Worm (Caenorhabditis elegans) whole organism, L4 larva: Measurements from ENCODE around the gene K06H7.2.

Source experiments
- D1046.2 ChIP-seq: fragments of 200-800 bp; sonication (Bioruptor generic); IDR thresholded peaks from 2 replicates; pipeline ENCODE4 v1.3.6; 2022; ENCODE audit warnings: missing genetic modification characterization, missing compliant biosample characterization
- F44E2.7 ChIP-seq: fragments of 200-800 bp; sonication (Bioruptor generic); IDR thresholded peaks from 2 replicates; pipeline ENCODE4 v2.1.2; 2022; ENCODE audit warnings: missing genetic modification characterization, missing compliant biosample characterization
- F49E8.2 ChIP-seq: sonication (generic microtip); optimal IDR thresholded peaks from 2 replicates; lab custom pipeline; 2016; ENCODE audit warnings: missing compliant biosample characterization, mild to moderate bottlenecking, missing genetic modification characterization, borderline replicate concordance
- R02D3.7 ChIP-seq: fragments of 150-350 bp; sonication (generic microtip); optimal IDR thresholded peaks from 3 replicates; lab custom pipeline; 2014; ENCODE audit warnings: missing biosample characterization, missing genetic modification characterization
- T20F7.1 ChIP-seq: fragments of 200-800 bp; sonication (Bioruptor generic); optimal IDR thresholded peaks from 2 replicates; lab custom pipeline; 2018; ENCODE audit warnings: mild to moderate bottlenecking, missing genetic modification characterization, missing compliant biosample characterization
- T26A8.4 ChIP-seq: fragments of 200-800 bp; sonication (Bioruptor generic); IDR thresholded peaks from 2 replicates; pipeline ENCODE4 v1.3.6; 2022; ENCODE audit warnings: missing genetic modification characterization, missing compliant biosample characterization
- Y48G9A.11 ChIP-seq: fragments of 200-800 bp; sonication (Bioruptor generic); IDR thresholded peaks from 2 replicates; pipeline ENCODE4 v1.3.6; 2022; ENCODE audit warnings: missing genetic modification reagents, missing genetic modification characterization, missing compliant biosample characterization
- Y5F2A.4 ChIP-seq: fragments of 200-800 bp; sonication (Bioruptor generic); optimal IDR thresholded peaks from 2 replicates; lab custom pipeline; 2018; ENCODE audit warnings: mild to moderate bottlenecking, missing genetic modification characterization, missing compliant biosample characterization
- Y75B8A.6 ChIP-seq: fragments of 200-800 bp; sonication (Bioruptor generic); IDR thresholded peaks from 2 replicates; pipeline ENCODE4 v1.3.6; 2022; ENCODE audit warnings: missing genetic modification reagents, missing genetic modification characterization, missing compliant biosample characterization
- aha-1 ChIP-seq: fragments of 150-350 bp; peaks from one replicate; lab custom pipeline; 2014; ENCODE audit warnings: missing biosample characterization, missing genetic modification characterization
- arid-1 ChIP-seq: fragments of 200-800 bp; sonication (Bioruptor generic); conservative IDR thresholded peaks from 2 replicates; pipeline ENCODE4 v1.3.6; 2022; ENCODE audit warnings: missing genetic modification reagents, missing genetic modification characterization, missing compliant biosample characterization
- ceh-20 ChIP-seq: fragments of 200-800 bp; sonication (Bioruptor generic); IDR thresholded peaks from 2 replicates; pipeline ENCODE4 v1.3.6; 2022; ENCODE audit warnings: missing genetic modification reagents, missing genetic modification characterization, missing compliant biosample characterization
- ceh-28 ChIP-seq: fragments of 150-350 bp; optimal IDR thresholded peaks from 2 replicates; lab custom pipeline; 2014; ENCODE audit warnings: missing biosample characterization, missing genetic modification reagents, missing genetic modification characterization
- ces-1 ChIP-seq: fragments of 150-350 bp; sonication (generic microtip); optimal IDR thresholded peaks from 4 replicates; lab custom pipeline; 2014; ENCODE audit warnings: missing biosample characterization, missing genetic modification reagents, missing genetic modification characterization
- dmd-6 ChIP-seq: fragments of 200-800 bp; sonication (Bioruptor generic); IDR thresholded peaks from 2 replicates; pipeline ENCODE4 v1.3.6; 2022; ENCODE audit warnings: missing genetic modification reagents, missing genetic modification characterization, missing compliant biosample characterization
- dmd-8 ChIP-seq: fragments of 200-800 bp; sonication (Bioruptor generic); IDR thresholded peaks from 2 replicates; pipeline ENCODE4 v1.3.6; 2022; ENCODE audit warnings: missing genetic modification characterization, missing compliant biosample characterization
- dve-1 ChIP-seq: sonication (generic microtip); optimal IDR thresholded peaks from 2 replicates; lab custom pipeline; 2017; ENCODE audit warnings: antibody characterized with exemption, mild to moderate bottlenecking, missing genetic modification characterization, missing compliant biosample characterization; ENCODE audit not compliant: insufficient read depth
- egl-27 ChIP-seq: sonication (generic microtip); optimal IDR thresholded peaks from 3 replicates; lab custom pipeline; 2017; ENCODE audit warnings: missing biosample characterization, missing genetic modification reagents, missing genetic modification characterization
- fos-1 ChIP-seq: fragments of 150-350 bp; optimal IDR thresholded peaks from 2 replicates; lab custom pipeline; 2014; ENCODE audit warnings: missing biosample characterization, missing genetic modification characterization
- hif-1 ChIP-seq, 2 experiments: sonication (generic microtip); optimal IDR thresholded peaks; 2 replicates each; lab custom pipeline; 2016 to 2017; ENCODE audit warnings: missing compliant biosample characterization in 2 of 2, missing genetic modification characterization in 2 of 2, missing genetic modification reagents in 2 of 2, missing genotype in 2 of 2, mild to moderate bottlenecking in 1 of 2
- hlh-11 ChIP-seq: fragments of 200-800 bp; sonication (Bioruptor generic); optimal IDR thresholded peaks from 2 replicates; lab custom pipeline; 2018; ENCODE audit warnings: mild to moderate bottlenecking, missing genetic modification characterization, missing compliant biosample characterization
- hlh-30 ChIP-seq: sonication (generic microtip); optimal IDR thresholded peaks from 2 replicates; lab custom pipeline; 2017; ENCODE audit warnings: antibody characterized with exemption, mild to moderate bottlenecking, missing genetic modification characterization, missing compliant biosample characterization; ENCODE audit not compliant: insufficient read depth
- lim-7 ChIP-seq: fragments of 200-800 bp; sonication (Bioruptor generic); IDR thresholded peaks from 2 replicates; pipeline ENCODE4 v1.3.6; 2022; ENCODE audit warnings: missing genetic modification characterization, missing compliant biosample characterization
- lin-13 ChIP-seq: fragments of 150-350 bp; optimal IDR thresholded peaks from 2 replicates; lab custom pipeline; 2014; ENCODE audit warnings: missing biosample characterization, missing genetic modification reagents, missing genetic modification characterization
- lin-15B ChIP-seq: fragments of 150-350 bp; sonication (generic microtip); optimal IDR thresholded peaks from 3 replicates; lab custom pipeline; 2014; ENCODE audit warnings: missing biosample characterization, missing genetic modification characterization
- lin-38 ChIP-seq: fragments of 200-800 bp; sonication (Bioruptor generic); IDR thresholded peaks from 2 replicates; pipeline ENCODE4 v1.3.6; 2022; ENCODE audit warnings: missing genetic modification reagents, missing genetic modification characterization, missing compliant biosample characterization
- lir-3 ChIP-seq: sonication (generic microtip); optimal IDR thresholded peaks from 2 replicates; lab custom pipeline; 2016; ENCODE audit warnings: mild to moderate bottlenecking, missing genetic modification characterization, missing compliant biosample characterization
- lsy-2 ChIP-seq, 2 experiments: fragments of 150-350 bp in 1 of 2; sonication (generic microtip) in 1 of 2; optimal IDR thresholded peaks; 2 replicates each; lab custom pipeline; 2014 to 2017; ENCODE audit warnings: missing biosample characterization in 2 of 2, missing genetic modification characterization in 2 of 2
- madf-5 ChIP-seq, 2 experiments: fragments of 200-800 bp; sonication (Bioruptor generic); IDR thresholded peaks; 2 replicates each; pipeline ENCODE4 v1.3.6; 2022; ENCODE audit warnings: missing compliant biosample characterization in 2 of 2, missing genetic modification characterization in 2 of 2
- madf-9 ChIP-seq: fragments of 200-800 bp; sonication (Bioruptor generic); conservative IDR thresholded peaks from 2 replicates; pipeline ENCODE4 v1.3.6; 2022; ENCODE audit warnings: missing genetic modification reagents, missing genetic modification characterization, missing compliant biosample characterization
- mdl-1 ChIP-seq, 2 experiments: fragments of 150-350 bp in 1 of 2; sonication (generic microtip) in 1 of 2; optimal IDR thresholded peaks; 2 replicates each; lab custom pipeline; 2014 to 2017; ENCODE audit warnings: missing biosample characterization in 2 of 2, missing genetic modification characterization in 2 of 2
- mxl-2 ChIP-seq: fragments of 200-800 bp; sonication (Bioruptor generic); conservative IDR thresholded peaks from 2 replicates; pipeline ENCODE4 v1.3.6; 2022; ENCODE audit warnings: missing genetic modification reagents, missing genetic modification characterization, missing compliant biosample characterization
- nhr-237 ChIP-seq: sonication (generic microtip); optimal IDR thresholded peaks from 2 replicates; lab custom pipeline; 2017; ENCODE audit warnings: missing biosample characterization, missing genetic modification characterization
- nhr-25 ChIP-seq: sonication (generic microtip); optimal IDR thresholded peaks from 2 replicates; lab custom pipeline; 2017; ENCODE audit warnings: missing genetic modification characterization, mild to moderate bottlenecking, missing compliant biosample characterization, antibody characterized with exemption, moderate library complexity, borderline replicate concordance; ENCODE audit not compliant: insufficient read depth
- nhr-42 ChIP-seq: fragments of 200-800 bp; sonication (Bioruptor generic); IDR thresholded peaks from 2 replicates; pipeline ENCODE4 v1.3.6; 2022; ENCODE audit warnings: missing genetic modification characterization, missing compliant biosample characterization
- nhr-48 ChIP-seq: sonication (generic microtip); optimal IDR thresholded peaks from 2 replicates; lab custom pipeline; 2016; ENCODE audit warnings: mild to moderate bottlenecking, missing genetic modification characterization, missing compliant biosample characterization
- pha-4 ChIP-seq, 2 experiments: fragments of 150-350 bp in 1 of 2; fragments of 200-800 bp in 1 of 2; sonication (Bioruptor generic) in 1 of 2; IDR thresholded peaks in 1 of 2; optimal IDR thresholded peaks in 1 of 2; 2 replicates each; pipeline versions ENCODE4 v1.3.6 to Lab custom; 2014 to 2022; ENCODE audit warnings: missing genetic modification characterization in 2 of 2, missing genetic modification reagents in 2 of 2, missing biosample characterization in 1 of 2, missing compliant biosample characterization in 1 of 2
- pqm-1 ChIP-seq: sonication (generic microtip); optimal IDR thresholded peaks from 2 replicates; lab custom pipeline; 2017; ENCODE audit warnings: missing biosample characterization, missing genetic modification characterization
- rbr-2 ChIP-seq: sonication (generic microtip); optimal IDR thresholded peaks from 2 replicates; lab custom pipeline; 2016; ENCODE audit warnings: missing genotype, missing genetic modification characterization, missing compliant biosample characterization
- saeg-2 ChIP-seq: fragments of 200-800 bp; sonication (Bioruptor generic); IDR thresholded peaks from 2 replicates; pipeline ENCODE4 v1.3.6; 2022; ENCODE audit warnings: missing genetic modification reagents, missing genetic modification characterization, missing compliant biosample characterization
- skn-1 ChIP-seq: fragments of 150-350 bp; optimal IDR thresholded peaks from 2 replicates; lab custom pipeline; 2014; ENCODE audit warnings: missing biosample characterization, missing genetic modification characterization
- snpc-1.2 ChIP-seq: fragments of 200-800 bp; sonication (Bioruptor generic); IDR thresholded peaks from 2 replicates; pipeline ENCODE4 v1.3.6; 2022; ENCODE audit warnings: missing genetic modification reagents, missing genetic modification characterization, missing compliant biosample characterization
- snpc-4 ChIP-seq: fragments of 150-350 bp; optimal IDR thresholded peaks from 2 replicates; lab custom pipeline; 2014; ENCODE audit warnings: missing biosample characterization, missing genetic modification characterization
- spr-1 ChIP-seq: sonication (generic microtip); optimal IDR thresholded peaks from 2 replicates; lab custom pipeline; 2016; ENCODE audit warnings: mild to moderate bottlenecking, missing genetic modification characterization, missing compliant biosample characterization
- spr-3 ChIP-seq: fragments of 200-800 bp; sonication (Bioruptor generic); optimal IDR thresholded peaks from 2 replicates; lab custom pipeline; 2018; ENCODE audit warnings: mild to moderate bottlenecking, missing genetic modification characterization, missing compliant biosample characterization
- tag-97 ChIP-seq: fragments of 200-800 bp; sonication (Bioruptor generic); IDR thresholded peaks from 2 replicates; pipeline ENCODE4 v1.3.6; 2022; ENCODE audit warnings: missing genetic modification characterization, missing compliant biosample characterization
- unc-62 ChIP-seq, 3 experiments: fragments of 150-350 bp in 1 of 3; sonication (generic microtip); optimal IDR thresholded peaks in 2 of 3; peaks in 1 of 3; 1 replicate in 1 of 3; 2 replicates in 2 of 3; lab custom pipeline; 2014 to 2017; ENCODE audit warnings: missing biosample characterization in 3 of 3, missing genetic modification characterization in 3 of 3, missing genetic modification reagents in 3 of 3, missing genotype in 1 of 3
- zag-1 ChIP-seq: fragments of 150-350 bp; optimal IDR thresholded peaks from 2 replicates; lab custom pipeline; 2014; ENCODE audit warnings: missing biosample characterization, missing genetic modification characterization

K06H7.2 gene

DNA sequence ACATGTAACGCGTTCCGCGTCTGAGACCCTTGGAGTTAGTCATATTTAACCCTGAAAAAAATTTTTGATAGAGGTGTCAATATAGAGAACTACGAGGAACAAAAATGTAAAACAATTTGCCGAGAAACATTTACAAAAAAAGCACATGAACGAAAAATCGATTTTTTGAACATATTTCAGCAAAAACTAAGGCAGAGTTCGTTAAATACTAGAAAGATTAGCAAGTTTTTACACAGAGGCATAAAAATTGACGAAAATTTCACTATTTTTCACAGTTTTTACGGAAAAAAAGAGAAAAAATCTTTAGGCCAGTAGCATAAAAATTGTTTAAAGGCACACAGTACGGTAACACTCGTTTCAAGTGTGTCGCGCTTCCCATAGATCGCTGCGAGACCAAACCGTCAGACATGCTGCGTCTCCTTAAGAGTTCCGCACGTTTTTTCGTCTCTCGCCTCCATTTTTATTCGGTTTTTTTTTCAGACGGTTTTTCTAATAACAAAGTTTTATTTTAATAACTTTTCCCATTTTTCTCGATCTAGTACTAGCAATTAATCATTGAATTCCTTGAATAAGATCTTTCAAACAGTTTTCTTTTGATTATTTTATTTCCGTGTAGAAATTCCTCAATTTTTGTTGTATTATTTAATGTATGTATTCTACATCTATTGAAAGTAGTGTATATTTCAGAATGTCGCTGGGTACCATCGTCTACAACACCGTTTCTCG is 37.0 kb downstream of the K06H7.2 start, which contains the start of the genes rpl-21 and C14B9.10 (continued):
- TF ChIP-seq hif-1 (tag; optimal IDR thresholded peaks at IDR 0.05; lab: Kevin White, UChicago) (peak in 1 of 2 experiments; percentile 38), hlh-11 (tag; lab: Kevin White, UChicago) (peak; percentile 70), spr-3 (no peak), fos-1 (tag; lab: Kevin White, UChicago) (no peak), F44E2.7 (no peak), D1046.2 (GFP tag; lab: Robert Waterston, UW) (peak; percentile 99), egl-27 (no peak), lim-7 (GFP tag; lab: Robert Waterston, UW) (0 out of 2 replicates have a peak, but pooled peaks have one; percentile 30), ceh-28 (tag; lab: Kevin White, UChicago) (no peak), lin-38 (GFP tag; lab: Robert Waterston, UW) (peak; percentile 75), F49E8.2 (peak; percentile 77), dmd-8 (GFP tag; lab: Robert Waterston, UW) (no peak), dve-1 (tag; lab: Kevin White, UChicago) (peak; percentile 78), hlh-30 (tag; lab: Kevin White, UChicago) (peak; percentile 80), saeg-2 (GFP tag; lab: Robert Waterston, UW) (no peak), ceh-20 (no peak), T26A8.4 (GFP tag; lab: Robert Waterston, UW) (peak; percentile 62; the same call in 1 of the 2 replicates), dmd-6 (GFP tag; lab: Robert Waterston, UW) (peak; percentile 37; the same call in 1 of the 2 replicates), pqm-1 (tag; lab: Kevin White, UChicago) (no peak), tag-97 (no peak), lin-13 (GFP tag; lab: Kevin White, UChicago) (peak; percentile 46), rbr-2 (tag; lab: Kevin White, UChicago) (peak; percentile 72), snpc-1.2 (peak; percentile 57; the same call in 1 of the 2 replicates), skn-1 (tag; lab: Kevin White, UChicago) (no peak), nhr-237 (no peak), lsy-2 (tag; optimal IDR thresholded peaks at IDR 0.05; lab: Kevin White, UChicago) (peak; percentile 95 to 99), lir-3 (tag; lab: Kevin White, UChicago) (no peak), nhr-48 (tag; lab: Kevin White, UChicago) (peak; percentile 36), Y5F2A.4 (GFP tag; lab: Kevin White, UChicago) (no peak), aha-1 (tag; lab: Kevin White, UChicago) (peak; percentile 96), unc-62 (GFP tag; optimal IDR thresholded peaks at IDR 0.05 in 1 of 2; lab: Kevin White, UChicago) (peak in 1 of 2 experiments; percentile 1), unc-62 (tag; optimal IDR thresholded peaks at IDR 0.05; lab: Kevin White, UChicago) (no peak), mxl-2 (no peak), T20F7.1 (GFP tag; lab: Kevin White, UChicago) (peak; percentile 79), nhr-25 (tag; lab: Kevin White, UChicago) (peak; percentile 47), mdl-1 (tag; optimal IDR thresholded peaks at IDR 0.05; lab: Kevin White, UChicago) (peak in 1 of 2 experiments; percentile 45), lin-15B (no peak), Y48G9A.11 (GFP tag; lab: Robert Waterston, UW) (peak; percentile 61; the same call in 1 of the 2 replicates), ces-1 (GFP tag; lab: Kevin White, UChicago) (no peak), nhr-42 (no peak), madf-9 (GFP tag; lab: Robert Waterston, UW) (no peak), snpc-4 (tag; lab: Kevin White, UChicago) (no peak), madf-5 (GFP tag; IDR thresholded peaks at IDR 0.05; lab: Robert Waterston, UW) (no peak), pha-4 (GFP tag; IDR thresholded peaks at IDR 0.05; lab: Robert Waterston, UW) (no peak), pha-4 (tag; optimal IDR thresholded peaks at IDR 0.05; lab: Kevin White, UChicago) (peak; percentile 51), arid-1 (peak; percentile 87), spr-1 (peak; percentile 37), R02D3.7 (tag; lab: Kevin White, UChicago) (no peak), zag-1 (peak; percentile 3), Y75B8A.6 (GFP tag; lab: Robert Waterston, UW) (no peak)
